Worm (Caenorhabditis elegans): Measurements from ENCODE around the gene F38B6.2.

ce11 chrX:6746849-6747248 is 48.5 kb downstream of the F38B6.2 start:
- TF ChIP-seq snpc-4 (tag; optimal IDR thresholded peaks at IDR 0.05) = no peak
- no peak for TF ChIP-seq sem-2 (GFP tag; optimal IDR thresholded peaks at IDR 0.05)
- no peak for TF ChIP-seq hlh-1 (tag; optimal IDR thresholded peaks at IDR 0.05)
- no peak for TF ChIP-seq ztf-11 (tag; optimal IDR thresholded peaks at IDR 0.05)
- TF ChIP-seq sptf-1 (tag; optimal IDR thresholded peaks at IDR 0.05) = no peak
